Fruit fly (Drosophila melanogaster) whole organism, embryonic: Measurements from ENCODE around the gene CG10347.

Source experiments
- Blimp-1 ChIP-seq: fragments of 200-800 bp; sonication (Bioruptor generic); optimal IDR thresholded peaks from 3 replicates; lab custom pipeline; 2018; ENCODE audit warnings: missing biosample characterization, missing genetic modification characterization, mild to moderate bottlenecking, moderate library complexity, missing genetic modification reagents
- CG1024 ChIP-seq: fragments of 200-800 bp; sonication (Bioruptor generic); IDR thresholded peaks from 2 replicates; pipeline ENCODE4 v1.3.6; 2022; ENCODE audit warnings: missing biosample characterization, missing genetic modification characterization
- CG10979 ChIP-seq: fragments of 200-800 bp; sonication (Bioruptor generic); optimal IDR thresholded peaks from 2 replicates; lab custom pipeline; 2018; ENCODE audit warnings: missing biosample characterization, mild to moderate bottlenecking, missing genetic modification characterization, moderate library complexity
- CG11560 ChIP-seq: fragments of 200-800 bp; sonication (Bioruptor generic); IDR thresholded peaks from 3 replicates; pipeline ENCODE4 v1.3.6; 2022; ENCODE audit warnings: missing biosample characterization, missing genetic modification characterization
- CG12659 ChIP-seq: fragments of 200-800 bp; sonication (Bioruptor generic); optimal IDR thresholded peaks from 3 replicates; lab custom pipeline; 2017; ENCODE audit warnings: mild to moderate bottlenecking, missing biosample characterization, missing genetic modification reagents, missing genetic modification characterization
- CG14014 ChIP-seq: fragments of 200-800 bp; sonication (Bioruptor generic); IDR thresholded peaks from 2 replicates; pipeline ENCODE4 v1.3.6; 2022; ENCODE audit warnings: missing biosample characterization, missing genetic modification characterization
- CG14050 ChIP-seq: fragments of 200-800 bp; sonication (Bioruptor generic); IDR thresholded peaks from 3 replicates; pipeline ENCODE4 v1.3.6; 2022; ENCODE audit warnings: missing biosample characterization, missing genetic modification characterization
- CG16779 ChIP-seq: fragments of 200-800 bp; sonication (Bioruptor generic); IDR thresholded peaks from 2 replicates; pipeline ENCODE4 v1.3.6; 2022; ENCODE audit warnings: missing biosample characterization, missing genetic modification characterization
- CG17568 ChIP-seq: fragments of 200-800 bp; sonication (Bioruptor generic); optimal IDR thresholded peaks from 2 replicates; lab custom pipeline; 2018; ENCODE audit warnings: missing biosample characterization, mild to moderate bottlenecking, missing genetic modification characterization, moderate library complexity
- CG17802 ChIP-seq: fragments of 200-800 bp; sonication (Bioruptor generic); optimal IDR thresholded peaks from 2 replicates; lab custom pipeline; 2018; ENCODE audit warnings: missing biosample characterization, mild to moderate bottlenecking, missing genetic modification characterization, moderate library complexity
- CG1832 ChIP-seq: fragments of 200-800 bp; sonication (Bioruptor generic); optimal IDR thresholded peaks from 2 replicates; lab custom pipeline; 2017; ENCODE audit warnings: missing biosample characterization, mild to moderate bottlenecking, missing genetic modification characterization, inconsistent platforms
- CG2120 ChIP-seq: fragments of 200-800 bp; sonication (Bioruptor generic); optimal IDR thresholded peaks from 3 replicates; lab custom pipeline; 2016; ENCODE audit warnings: missing biosample characterization, missing genetic modification characterization
- CG2678 ChIP-seq: fragments of 200-800 bp; sonication (Bioruptor generic); optimal IDR thresholded peaks from 3 replicates; lab custom pipeline; 2019; ENCODE audit warnings: missing biosample characterization, mild to moderate bottlenecking, missing genetic modification characterization, moderate library complexity
- CG30020 ChIP-seq: fragments of 200-800 bp; optimal IDR thresholded peaks from 2 replicates; lab custom pipeline; 2019; ENCODE audit warnings: missing biosample characterization, mild to moderate bottlenecking, missing genetic modification characterization, moderate library complexity
- CG30431 ChIP-seq: fragments of 200-800 bp; sonication (Bioruptor generic); optimal IDR thresholded peaks from 2 replicates; lab custom pipeline; 2017; ENCODE audit warnings: missing biosample characterization, missing genetic modification characterization
- CG32772 ChIP-seq: fragments of 200-800 bp; sonication (Bioruptor generic); IDR thresholded peaks from 2 replicates; pipeline ENCODE4 v1.3.6; 2022; ENCODE audit warnings: missing biosample characterization, missing genetic modification characterization
- CG34376 ChIP-seq: fragments of 200-800 bp; sonication (Bioruptor generic); optimal IDR thresholded peaks from 2 replicates; lab custom pipeline; 2018; ENCODE audit warnings: missing biosample characterization, mild to moderate bottlenecking, missing genetic modification characterization
- CG4617 ChIP-seq: fragments of 200-800 bp; sonication (Bioruptor generic); optimal IDR thresholded peaks from 3 replicates; lab custom pipeline; 2016; ENCODE audit warnings: missing biosample characterization, missing genetic modification characterization, borderline replicate concordance
- CG6813 ChIP-seq: fragments of 200-800 bp; sonication (Bioruptor generic); optimal IDR thresholded peaks from 2 replicates; lab custom pipeline; 2017; ENCODE audit warnings: missing biosample characterization, missing genetic modification characterization, mild to moderate bottlenecking, moderate library complexity, missing genetic modification reagents
- CG7963 ChIP-seq: fragments of 200-800 bp; sonication (Bioruptor generic); IDR thresholded peaks from 3 replicates; pipeline ENCODE4 v1.3.6; 2022; ENCODE audit warnings: missing biosample characterization, missing genetic modification characterization; ENCODE audit not compliant: partially characterized antibody
- Dp ChIP-seq: fragments of 200-800 bp; sonication (Bioruptor generic); optimal IDR thresholded peaks from 2 replicates; lab custom pipeline; 2018; ENCODE audit warnings: missing biosample characterization, mild to moderate bottlenecking, missing genetic modification characterization, moderate library complexity
- Dref ChIP-seq: fragments of 200-800 bp; sonication (Bioruptor generic); IDR thresholded peaks from 2 replicates; pipeline ENCODE4 v1.3.6; 2022; ENCODE audit warnings: missing biosample characterization, missing genetic modification characterization
- Eip74EF ChIP-seq, 2 experiments: fragments of 200-800 bp in 1 of 2; fragments of >200 bp in 1 of 2; sonication (Bioruptor generic) in 1 of 2; optimal IDR thresholded peaks; 2 replicates each; lab custom pipeline; 2017 to 2019; ENCODE audit warnings: missing biosample characterization in 2 of 2, missing genetic modification characterization in 2 of 2, mild to moderate bottlenecking in 1 of 2, moderate library complexity in 1 of 2
- Lhr ChIP-seq: fragments of 200-800 bp; sonication (Bioruptor generic); optimal IDR thresholded peaks from 3 replicates; lab custom pipeline; 2017; ENCODE audit warnings: mild to moderate bottlenecking, missing biosample characterization, missing genetic modification reagents, missing genetic modification characterization
- MESR4 ChIP-seq: fragments of 200-800 bp; sonication (Bioruptor generic); optimal IDR thresholded peaks from 2 replicates; lab custom pipeline; 2018; ENCODE audit warnings: missing biosample characterization, mild to moderate bottlenecking, missing genetic modification characterization, moderate library complexity
- Med ChIP-seq: fragments of 200-800 bp; sonication (Bioruptor generic); peaks from one replicate; lab custom pipeline; 2016; ENCODE audit warnings: missing biosample characterization, missing genetic modification characterization, mild to moderate bottlenecking, inconsistent platforms, moderate library complexity
- Nf-YA ChIP-seq: fragments of 200-800 bp; sonication (Bioruptor generic); IDR thresholded peaks from 2 replicates; pipeline ENCODE4 v1.3.6; 2022; ENCODE audit warnings: missing biosample characterization, missing genetic modification characterization
- Ptx1 ChIP-seq: fragments of 200-800 bp; sonication (Bioruptor generic); IDR thresholded peaks from 2 replicates; pipeline ENCODE4 v1.3.6; 2022; ENCODE audit warnings: missing biosample characterization, missing genetic modification characterization
- Six4 ChIP-seq: fragments of 200-800 bp; sonication (Bioruptor generic); optimal IDR thresholded peaks from 2 replicates; lab custom pipeline; 2016; ENCODE audit warnings: missing biosample characterization, missing genetic modification characterization
- bcd ChIP-seq: fragments of 200-800 bp; sonication (Bioruptor generic); optimal IDR thresholded peaks from 2 replicates; lab custom pipeline; 2017; ENCODE audit warnings: missing biosample characterization, mild to moderate bottlenecking, missing genetic modification characterization
- dmrt99B ChIP-seq: fragments of 200-800 bp; sonication (Bioruptor generic); optimal IDR thresholded peaks from 2 replicates; lab custom pipeline; 2018; ENCODE audit warnings: missing biosample characterization, mild to moderate bottlenecking, missing genetic modification characterization, moderate library complexity
- dysf ChIP-seq: fragments of 200-800 bp; sonication (Bioruptor generic); IDR thresholded peaks from 3 replicates; pipeline ENCODE4 v1.3.6; 2022; ENCODE audit warnings: missing biosample characterization, missing genetic modification characterization
- ftz-f1 ChIP-seq: fragments of 200-800 bp; sonication (Bioruptor generic); optimal IDR thresholded peaks from 2 replicates; lab custom pipeline; 2016; ENCODE audit warnings: missing biosample characterization, missing genetic modification characterization
- gfzf ChIP-seq: fragments of 200-800 bp; sonication (Bioruptor generic); optimal IDR thresholded peaks from 2 replicates; lab custom pipeline; 2016; ENCODE audit warnings: missing biosample characterization, mild to moderate bottlenecking, missing genetic modification characterization, moderate library complexity
- grn ChIP-seq: fragments of 200-800 bp; sonication (Bioruptor generic); optimal IDR thresholded peaks from 3 replicates; lab custom pipeline; 2017; ENCODE audit warnings: missing biosample characterization, missing genetic modification characterization
- gsb-n ChIP-seq: fragments of 200-800 bp; sonication (Bioruptor generic); optimal IDR thresholded peaks from 3 replicates; lab custom pipeline; 2018; ENCODE audit warnings: missing biosample characterization, mild to moderate bottlenecking, missing genetic modification characterization
- jigr1 ChIP-seq: fragments of 200-800 bp; sonication (Bioruptor generic); IDR thresholded peaks from 3 replicates; pipeline ENCODE4 v1.3.6; 2022; ENCODE audit warnings: missing biosample characterization, missing genetic modification characterization
- jing ChIP-seq: fragments of 200-800 bp; sonication (Bioruptor generic); optimal IDR thresholded peaks from 2 replicates; lab custom pipeline; 2018; ENCODE audit warnings: missing biosample characterization, mild to moderate bottlenecking, missing genetic modification characterization
- lab ChIP-seq: fragments of 200-800 bp; sonication (Bioruptor generic); optimal IDR thresholded peaks from 3 replicates; lab custom pipeline; 2017; ENCODE audit warnings: missing biosample characterization, missing genetic modification characterization, mild to moderate bottlenecking, moderate library complexity, missing genetic modification reagents
- lola ChIP-seq, 3 experiments: fragments of >200 bp in 2 of 3; fragments of 200-800 bp in 1 of 3; sonication (Bioruptor generic) in 1 of 3; optimal IDR thresholded peaks; 2 replicates each; lab custom pipeline; 2017 to 2019; ENCODE audit warnings: missing biosample characterization in 3 of 3, missing genetic modification characterization in 3 of 3, mild to moderate bottlenecking in 1 of 3, moderate library complexity in 1 of 3
- onecut ChIP-seq: fragments of 200-800 bp; sonication (Bioruptor generic); IDR thresholded peaks from 2 replicates; pipeline ENCODE4 v1.3.6; 2022; ENCODE audit warnings: missing biosample characterization, missing genetic modification characterization
- pan ChIP-seq, 4 experiments: fragments of >200 bp in 3 of 4; fragments of 200-800 bp in 1 of 4; sonication (Bioruptor generic) in 1 of 4; optimal IDR thresholded peaks in 3 of 4; IDR thresholded peaks in 1 of 4; 2 replicates each; pipeline versions ENCODE4 v1.3.6 to Lab custom; 2017 to 2022; ENCODE audit warnings: missing biosample characterization in 2 of 4, missing genetic modification characterization in 2 of 4, mixed read lengths in 1 of 4
- phol ChIP-seq: fragments of 200-800 bp; sonication (Bioruptor generic); optimal IDR thresholded peaks from 3 replicates; lab custom pipeline; 2018; ENCODE audit warnings: missing biosample characterization, mild to moderate bottlenecking, missing genetic modification characterization, moderate library complexity
- psq ChIP-seq: fragments of 200-800 bp; sonication (Bioruptor generic); optimal IDR thresholded peaks from 2 replicates; lab custom pipeline; 2017; ENCODE audit warnings: missing biosample characterization, missing genetic modification characterization
- pzg ChIP-seq: fragments of 200-800 bp; sonication (Bioruptor generic); optimal IDR thresholded peaks from 3 replicates; lab custom pipeline; 2018; ENCODE audit warnings: missing biosample characterization, mild to moderate bottlenecking, missing genetic modification characterization, moderate library complexity
- sob ChIP-seq: fragments of 200-800 bp; sonication (Bioruptor generic); IDR thresholded peaks from 2 replicates; pipeline ENCODE4 v1.3.6; 2022; ENCODE audit warnings: missing biosample characterization, missing genetic modification characterization
- sug ChIP-seq: fragments of 200-800 bp; optimal IDR thresholded peaks from 2 replicates; lab custom pipeline; 2019; ENCODE audit warnings: missing biosample characterization, mild to moderate bottlenecking, missing genetic modification characterization, moderate library complexity
- tx ChIP-seq: fragments of 200-800 bp; sonication (Bioruptor generic); optimal IDR thresholded peaks from 2 replicates; lab custom pipeline; 2016; ENCODE audit warnings: missing biosample characterization, missing genetic modification characterization

CG10347 gene

DNA sequence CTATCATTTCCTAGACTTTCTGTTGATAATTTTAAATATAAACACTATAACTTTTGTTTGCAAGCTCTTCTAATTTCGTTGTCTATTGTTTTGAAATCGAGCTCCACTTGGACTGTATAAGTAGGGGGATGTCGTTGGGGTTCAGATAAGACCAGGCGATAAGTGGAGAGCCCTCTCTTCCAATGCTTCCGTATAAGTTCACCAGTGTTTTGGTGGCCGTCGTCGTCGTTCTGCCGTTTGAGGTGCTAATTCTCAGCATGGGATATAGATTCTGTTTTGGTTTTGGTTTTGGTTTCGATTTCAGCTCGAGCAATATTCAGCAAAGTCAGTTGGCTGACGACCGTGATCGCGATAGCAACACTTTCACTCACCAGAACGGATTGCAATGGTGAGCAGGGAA lies 18.4 kb upstream of the CG10347 start, which contains the start of gene CG15739:
CG15739 (plus strand) TSS at position 204 of the 400 bp plus-strand sequence.
- TF ChIP-seq psq (GFP tag; lab: Kevin White, UChicago) (no peak), gsb-n (tag; lab: Kevin White, UChicago) (no peak), lab (GFP tag; lab: Kevin White, UChicago) (no peak), CG11560 (tag; lab: Robert Waterston, UW) (no peak), sug (tag; lab: Kevin White, UChicago) (peak; percentile 75), grn (GFP tag; lab: Kevin White, UChicago) (peak; percentile 73), Dref (GFP tag; lab: Robert Waterston, UW) (0 out of 2 replicates have a peak, but pooled peaks have one; percentile 7), jing (GFP tag; lab: Kevin White, UChicago) (no peak), ftz-f1 (no peak), Eip74EF (GFP tag; optimal IDR thresholded peaks at IDR 0.05; lab: Kevin White, UChicago) (peak in 1 of 2 experiments; percentile 62), CG1832 (GFP tag; lab: Kevin White, UChicago) (no peak), CG14014 (no peak), Blimp-1 (GFP tag; lab: Kevin White, UChicago) (peak; percentile 49), CG14050 (no peak), Med (GFP tag; lab: Kevin White, UChicago) (peak; percentile 74), CG7963 (GFP tag; lab: Robert Waterston, UW) (no peak), CG30431 (GFP tag; lab: Kevin White, UChicago) (no peak), sob (GFP tag; lab: Robert Waterston, UW) (no peak), jigr1 (no peak), CG17568 (GFP tag; lab: Kevin White, UChicago) (no peak), CG2678 (tag; lab: Kevin White, UChicago) (no peak), CG34376 (GFP tag; lab: Kevin White, UChicago) (peak; percentile 89), CG32772 (GFP tag; lab: Robert Waterston, UW) (no peak)
- TF ChIP-seq, all 482 proteins: peak for 7

DNA sequence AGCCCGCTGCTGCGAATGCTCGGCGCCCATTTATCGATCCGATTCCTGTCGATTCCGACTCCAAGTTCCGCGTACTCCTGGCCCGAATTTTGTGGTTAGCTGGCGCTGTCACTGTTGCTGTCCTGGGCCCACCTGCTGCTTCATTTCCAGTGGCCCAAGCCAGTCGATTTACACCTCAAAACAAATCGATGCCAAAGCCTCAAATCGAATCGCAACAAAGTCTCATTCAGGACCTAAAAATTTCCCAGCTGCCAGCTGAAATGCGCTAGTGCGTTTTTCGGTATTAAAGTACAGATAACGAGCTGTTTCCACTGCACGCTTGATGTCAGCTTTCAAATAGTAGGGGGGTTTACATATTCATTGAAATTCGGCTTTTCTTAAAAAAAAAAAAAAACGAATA lies 17.8 kb upstream of the CG10347 start, which contains the start of gene BORCS5:
BORCS5 (minus strand) TSS at position 263 of the 400 bp plus-strand sequence.
- TF ChIP-seq Lhr (peak; percentile 21), CG2120 (peak; percentile 1), grn (GFP tag; lab: Kevin White, UChicago) (no peak), CG30020 (tag; lab: Kevin White, UChicago) (peak; percentile 78), ftz-f1 (no peak), CG4617 (GFP tag; lab: Kevin White, UChicago) (peak; percentile 42), Nf-YA (GFP tag; lab: Robert Waterston, UW) (no peak), lola (GFP tag; optimal IDR thresholded peaks at IDR 0.05; lab: Kevin White, UChicago) (peak in 1 of 3 experiments; percentile 81), CG1024 (peak; percentile 47), MESR4 (GFP tag; lab: Kevin White, UChicago) (peak; percentile 71), CG16779 (GFP tag; lab: Robert Waterston, UW) (no peak), CG10979 (no peak), phol (tag; lab: Kevin White, UChicago) (peak; percentile 30), CG6813 (GFP tag; lab: Kevin White, UChicago) (no peak), Dp (GFP tag; lab: Kevin White, UChicago) (peak; percentile 20), CG17802 (tag; lab: Kevin White, UChicago) (peak; percentile 84), Six4 (GFP tag; lab: Kevin White, UChicago) (no peak), pan (optimal IDR thresholded peaks at IDR 0.05; lab: Kevin White, UChicago) (no peak), pan (GFP tag; optimal IDR thresholded peaks at IDR 0.05 in 1 of 2, IDR thresholded peaks at IDR 0.05 in 1 of 2) (peak in 1 of 2 experiments; percentile 7), Med (GFP tag; lab: Kevin White, UChicago) (peak; percentile 51), CG12659 (GFP tag; lab: Kevin White, UChicago) (peak; percentile 30), pzg (peak; percentile 47), dmrt99B (tag; lab: Kevin White, UChicago) (no peak), dysf (GFP tag; lab: Robert Waterston, UW) (0 out of 3 replicates have a peak, but pooled peaks have one; percentile 15), Ptx1 (GFP tag; lab: Robert Waterston, UW) (0 out of 2 replicates have a peak, but pooled peaks have one; percentile 13), gfzf (GFP tag; lab: Kevin White, UChicago) (peak; percentile 77), tx (no peak), onecut (peak; percentile 70), bcd (GFP tag; lab: Kevin White, UChicago) (no peak)
